Worm (Caenorhabditis elegans) whole organism, L4 larva: Measurements from ENCODE around the gene nlp-16.
"Not testable (repeated sequence)": the region's sequence is repeated elsewhere in the genome, so short reads cannot be mapped to it uniquely, and the experiment has no call there.

ENCODE experiments used
- D1046.2 ChIP-seq: fragments of 200-800 bp; sonication (Bioruptor generic); IDR thresholded peaks from 2 replicates; pipeline ENCODE4 v1.3.6; 2022; ENCODE audit warnings: missing genetic modification characterization, missing compliant biosample characterization
- F37D6.2 ChIP-seq: sonication (generic microtip); optimal IDR thresholded peaks from 2 replicates; lab custom pipeline; 2016; ENCODE audit warnings: mild to moderate bottlenecking, missing genetic modification characterization, missing compliant biosample characterization
- F44E2.7 ChIP-seq: fragments of 200-800 bp; sonication (Bioruptor generic); IDR thresholded peaks from 2 replicates; pipeline ENCODE4 v2.1.2; 2022; ENCODE audit warnings: missing genetic modification characterization, missing compliant biosample characterization
- T20F7.1 ChIP-seq: fragments of 200-800 bp; sonication (Bioruptor generic); optimal IDR thresholded peaks from 2 replicates; lab custom pipeline; 2018; ENCODE audit warnings: mild to moderate bottlenecking, missing genetic modification characterization, missing compliant biosample characterization
- T26A8.4 ChIP-seq: fragments of 200-800 bp; sonication (Bioruptor generic); IDR thresholded peaks from 2 replicates; pipeline ENCODE4 v1.3.6; 2022; ENCODE audit warnings: missing genetic modification characterization, missing compliant biosample characterization
- Y5F2A.4 ChIP-seq: fragments of 200-800 bp; sonication (Bioruptor generic); optimal IDR thresholded peaks from 2 replicates; lab custom pipeline; 2018; ENCODE audit warnings: mild to moderate bottlenecking, missing genetic modification characterization, missing compliant biosample characterization
- Y75B8A.6 ChIP-seq: fragments of 200-800 bp; sonication (Bioruptor generic); IDR thresholded peaks from 2 replicates; pipeline ENCODE4 v1.3.6; 2022; ENCODE audit warnings: missing genetic modification reagents, missing genetic modification characterization, missing compliant biosample characterization
- aha-1 ChIP-seq: fragments of 150-350 bp; peaks from one replicate; lab custom pipeline; 2014; ENCODE audit warnings: missing biosample characterization, missing genetic modification characterization
- attf-4 ChIP-seq: sonication (generic microtip); optimal IDR thresholded peaks from 3 replicates; lab custom pipeline; 2017; ENCODE audit warnings: missing biosample characterization, missing genetic modification characterization
- ceh-62 ChIP-seq: sonication (generic microtip); optimal IDR thresholded peaks from 2 replicates; lab custom pipeline; 2017; ENCODE audit warnings: missing biosample characterization, missing genetic modification characterization
- ceh-82 ChIP-seq: sonication (generic microtip); optimal IDR thresholded peaks from 2 replicates; lab custom pipeline; 2017; ENCODE audit warnings: missing biosample characterization, missing genetic modification characterization
- cey-2 ChIP-seq: sonication (generic microtip); optimal IDR thresholded peaks from 3 replicates; lab custom pipeline; 2017; ENCODE audit warnings: missing genetic modification characterization, mild to moderate bottlenecking, missing compliant biosample characterization, antibody characterized with exemption, borderline replicate concordance; ENCODE audit not compliant: insufficient read depth
- daf-19 ChIP-seq: fragments of 200-800 bp; sonication (Bioruptor generic); conservative IDR thresholded peaks from 2 replicates; pipeline ENCODE4 v1.3.6; 2022; ENCODE audit warnings: missing genetic modification characterization, missing compliant biosample characterization
- daf-8 ChIP-seq: fragments of 200-800 bp; sonication (Bioruptor generic); IDR thresholded peaks from 2 replicates; pipeline ENCODE4 v1.3.6; 2022; ENCODE audit warnings: missing genetic modification characterization, missing compliant biosample characterization
- dmd-6 ChIP-seq: fragments of 200-800 bp; sonication (Bioruptor generic); IDR thresholded peaks from 2 replicates; pipeline ENCODE4 v1.3.6; 2022; ENCODE audit warnings: missing genetic modification reagents, missing genetic modification characterization, missing compliant biosample characterization
- dmd-8 ChIP-seq: fragments of 200-800 bp; sonication (Bioruptor generic); IDR thresholded peaks from 2 replicates; pipeline ENCODE4 v1.3.6; 2022; ENCODE audit warnings: missing genetic modification characterization, missing compliant biosample characterization
- egl-27 ChIP-seq: sonication (generic microtip); optimal IDR thresholded peaks from 3 replicates; lab custom pipeline; 2017; ENCODE audit warnings: missing biosample characterization, missing genetic modification reagents, missing genetic modification characterization
- hlh-30 ChIP-seq: sonication (generic microtip); optimal IDR thresholded peaks from 2 replicates; lab custom pipeline; 2017; ENCODE audit warnings: antibody characterized with exemption, mild to moderate bottlenecking, missing genetic modification characterization, missing compliant biosample characterization; ENCODE audit not compliant: insufficient read depth
- lin-1 ChIP-seq: fragments of 200-800 bp; sonication (Bioruptor generic); IDR thresholded peaks from 2 replicates; pipeline ENCODE4 v1.3.6; 2022; ENCODE audit warnings: missing genetic modification reagents, missing genetic modification characterization, missing compliant biosample characterization
- lin-29 ChIP-seq: fragments of 200-800 bp; sonication (Bioruptor generic); IDR thresholded peaks from 2 replicates; pipeline ENCODE4 v1.3.6; 2022; ENCODE audit warnings: missing genetic modification reagents, missing genetic modification characterization, missing compliant biosample characterization
- lin-39 ChIP-seq: fragments of 150-350 bp; optimal IDR thresholded peaks from 2 replicates; lab custom pipeline; 2014; ENCODE audit warnings: missing biosample characterization, missing genetic modification reagents, missing genetic modification characterization
- madf-5 ChIP-seq, 2 experiments: fragments of 200-800 bp; sonication (Bioruptor generic); IDR thresholded peaks; 2 replicates each; pipeline ENCODE4 v1.3.6; 2022; ENCODE audit warnings: missing compliant biosample characterization in 2 of 2, missing genetic modification characterization in 2 of 2
- madf-9 ChIP-seq: fragments of 200-800 bp; sonication (Bioruptor generic); conservative IDR thresholded peaks from 2 replicates; pipeline ENCODE4 v1.3.6; 2022; ENCODE audit warnings: missing genetic modification reagents, missing genetic modification characterization, missing compliant biosample characterization
- mdt-29 ChIP-seq: fragments of 200-800 bp; sonication (Bioruptor generic); IDR thresholded peaks from 2 replicates; pipeline ENCODE4 v1.3.6; 2022; ENCODE audit warnings: missing genetic modification reagents, missing genetic modification characterization, missing compliant biosample characterization
- mep-1 ChIP-seq: fragments of 150-350 bp; sonication (generic microtip); optimal IDR thresholded peaks from 3 replicates; lab custom pipeline; 2014; ENCODE audit warnings: missing biosample characterization, missing genetic modification characterization
- nhr-237 ChIP-seq: sonication (generic microtip); optimal IDR thresholded peaks from 2 replicates; lab custom pipeline; 2017; ENCODE audit warnings: missing biosample characterization, missing genetic modification characterization
- nhr-41 ChIP-seq: fragments of 200-800 bp; sonication (Bioruptor generic); IDR thresholded peaks from 2 replicates; pipeline ENCODE4 v1.3.6; 2022; ENCODE audit warnings: missing genetic modification reagents, missing genetic modification characterization, missing compliant biosample characterization
- nhr-76 ChIP-seq: fragments of 150-350 bp; optimal IDR thresholded peaks from 2 replicates; lab custom pipeline; 2014; ENCODE audit warnings: missing biosample characterization, missing genetic modification characterization
- pha-4 ChIP-seq, 2 experiments: fragments of 150-350 bp in 1 of 2; fragments of 200-800 bp in 1 of 2; sonication (Bioruptor generic) in 1 of 2; IDR thresholded peaks in 1 of 2; optimal IDR thresholded peaks in 1 of 2; 2 replicates each; pipeline versions ENCODE4 v1.3.6 to Lab custom; 2014 to 2022; ENCODE audit warnings: missing genetic modification characterization in 2 of 2, missing genetic modification reagents in 2 of 2, missing biosample characterization in 1 of 2, missing compliant biosample characterization in 1 of 2
- php-3 ChIP-seq: fragments of 200-800 bp; sonication (Bioruptor generic); IDR thresholded peaks from 2 replicates; pipeline ENCODE4 v1.3.6; 2022; ENCODE audit warnings: missing genetic modification reagents, missing genetic modification characterization, missing compliant biosample characterization
- pqm-1 ChIP-seq: sonication (generic microtip); optimal IDR thresholded peaks from 2 replicates; lab custom pipeline; 2017; ENCODE audit warnings: missing biosample characterization, missing genetic modification characterization
- saeg-2 ChIP-seq: fragments of 200-800 bp; sonication (Bioruptor generic); IDR thresholded peaks from 2 replicates; pipeline ENCODE4 v1.3.6; 2022; ENCODE audit warnings: missing genetic modification reagents, missing genetic modification characterization, missing compliant biosample characterization
- unc-62 ChIP-seq, 3 experiments: fragments of 150-350 bp in 1 of 3; sonication (generic microtip); optimal IDR thresholded peaks in 2 of 3; peaks in 1 of 3; 1 replicate in 1 of 3; 2 replicates in 2 of 3; lab custom pipeline; 2014 to 2017; ENCODE audit warnings: missing biosample characterization in 3 of 3, missing genetic modification characterization in 3 of 3, missing genetic modification reagents in 3 of 3, missing genotype in 1 of 3
- ztf-7 ChIP-seq: fragments of 150-350 bp; optimal IDR thresholded peaks from 2 replicates; lab custom pipeline; 2014; ENCODE audit warnings: missing biosample characterization, missing genetic modification characterization

nlp-16 gene

ce11 chrIV:6266499-6266898 lies 6.9 kb upstream of the nlp-16 start, which contains the start of gene srv-29 (continued):
- no peak for TF ChIP-seq php-3 (GFP tag; lab: Robert Waterston, UW)

ce11 chrIV:6263244-6263643 lies 3.6 kb upstream of the nlp-16 start, which contains the start of gene srv-28:
Gene srv-28, minus strand, starts transcription at chrIV:6263344.
- TF ChIP-seq nhr-237 (no peak), pha-4 (GFP tag; IDR thresholded peaks at IDR 0.05; lab: Robert Waterston, UW) (no peak), pha-4 (tag; optimal IDR thresholded peaks at IDR 0.05; lab: Kevin White, UChicago) (no peak), ceh-62 (no peak), madf-9 (GFP tag; lab: Robert Waterston, UW) (no peak), madf-5 (GFP tag; IDR thresholded peaks at IDR 0.05; lab: Robert Waterston, UW) (no peak), unc-62 (GFP tag; optimal IDR thresholded peaks at IDR 0.05 in 1 of 2; lab: Kevin White, UChicago) (peak in 1 of 2 experiments; percentile 33), unc-62 (tag; optimal IDR thresholded peaks at IDR 0.05; lab: Kevin White, UChicago) (no peak), aha-1 (peak; percentile 7), dmd-8 (GFP tag; lab: Robert Waterston, UW) (no peak), pqm-1 (tag; lab: Kevin White, UChicago) (no peak), egl-27 (tag; lab: Kevin White, UChicago) (no peak), lin-29 (GFP tag; lab: Robert Waterston, UW) (no peak), cey-2 (tag; lab: Kevin White, UChicago) (no peak), ceh-82 (tag; lab: Kevin White, UChicago) (no peak)
- TF ChIP-seq, all 104 proteins: peak for 2

- no peak for TF ChIP-seq mep-1 (tag; lab: Kevin White, UChicago)
- no peak for TF ChIP-seq daf-19 (GFP tag; lab: Robert Waterston, UW)
- TF ChIP-seq F44E2.7 (GFP tag; lab: Robert Waterston, UW), result no peak
- peak in 1 of 2 experiments; percentile 90 for TF ChIP-seq unc-62 (GFP tag; optimal IDR thresholded peaks at IDR 0.05 in 1 of 2; lab: Kevin White, UChicago)
- TF ChIP-seq unc-62 (tag; optimal IDR thresholded peaks at IDR 0.05; lab: Kevin White, UChicago), result no peak
- no peak for TF ChIP-seq daf-8 (GFP tag; lab: Robert Waterston, UW)
- no peak for TF ChIP-seq T26A8.4
- TF ChIP-seq egl-27 (tag; lab: Kevin White, UChicago), result no peak
- no peak for TF ChIP-seq T20F7.1 (GFP tag; lab: Kevin White, UChicago)
- TF ChIP-seq D1046.2 (GFP tag; lab: Robert Waterston, UW), result no peak
Measured at ce11 chrIV:6258967-6259366, 665 bp downstream of the nlp-16 start.

- TF ChIP-seq dmd-6 (GFP tag; lab: Robert Waterston, UW) (no peak), nhr-76 (no peak), nhr-41 (GFP tag; lab: Robert Waterston, UW) (no peak), mdt-29 (no peak), Y5F2A.4 (GFP tag; lab: Kevin White, UChicago) (no peak), lin-1 (GFP tag; lab: Robert Waterston, UW) (no peak), Y75B8A.6 (GFP tag; lab: Robert Waterston, UW) (no peak), hlh-30 (no peak), saeg-2 (no peak), lin-39 (tag; lab: Kevin White, UChicago) (no peak), attf-4 (no peak), unc-62 (GFP tag; optimal IDR thresholded peaks at IDR 0.05 in 1 of 2; lab: Kevin White, UChicago) (no peak), unc-62 (tag; optimal IDR thresholded peaks at IDR 0.05; lab: Kevin White, UChicago) (no peak), ceh-62 (no peak)
Measured at ce11 chrIV:6254635-6255034, 5.0 kb downstream of the nlp-16 start, which contains the start of gene T13A10.64. Gene T13A10.64, plus strand, starts transcription at chrIV:6254935.

ce11 chrIV:6253000-6253399 lies 6.6 kb downstream of the nlp-16 start, which contains the start of gene T13A10.2:
Gene T13A10.2, plus strand, starts transcription at chrIV:6253300.
- not testable (repeated sequence) for TF ChIP-seq saeg-2; F37D6.2; ztf-7 (tag; lab: Kevin White, UChicago)
